Worm (Caenorhabditis elegans): ENCODE measurements around the gene F55H2.5.
A peak's percentile ranks its signal among the peaks of the same experiment; 100 is the strongest.

F55H2.5 gene

ce11 chrIII:9488027-9488426 lies 23.2 kb upstream of the F55H2.5 start:
- TF ChIP-seq aha-1 (tag; optimal IDR thresholded peaks at IDR 0.05) (no peak), mab-9 (GFP tag; IDR thresholded peaks at IDR 0.05) (no peak), alr-1 (tag; optimal IDR thresholded peaks at IDR 0.05; ENCODE audit: borderline replicate concordance) (no peak), nhr-77 (tag; optimal IDR thresholded peaks at IDR 0.05) (no peak)

ce11 chrIII:9488431-9488830 lies 22.8 kb upstream of the F55H2.5 start, which contains the start of gene nlp-36:
Gene nlp-36, plus strand, starts transcription at chrIII:9488731.
- TF ChIP-seq ceh-90 (tag; optimal IDR thresholded peaks at IDR 0.05) = no peak
- no peak for TF ChIP-seq egl-13 (tag; optimal IDR thresholded peaks at IDR 0.05)
- no peak for TF ChIP-seq hlh-4 (tag; optimal IDR thresholded peaks at IDR 0.05)
- no peak for TF ChIP-seq C04F5.9 (tag; optimal IDR thresholded peaks at IDR 0.05)
- TF ChIP-seq sox-4 (tag; optimal IDR thresholded peaks at IDR 0.05) = no peak
- no peak for TF ChIP-seq mab-9 (GFP tag; IDR thresholded peaks at IDR 0.05)
- TF ChIP-seq snu-23 (GFP tag; optimal IDR thresholded peaks at IDR 0.05) = no peak

ce11 chrIII:9489798-9490197 lies 21.5 kb upstream of the F55H2.5 start:
- TF ChIP-seq efl-1 (optimal IDR thresholded peaks at IDR 0.05) = no peak
- TF ChIP-seq efl-1 (GFP tag; optimal IDR thresholded peaks at IDR 0.05 in 1 of 2) = peak in 1 of 2 experiments; percentile 91
- TF ChIP-seq rnt-1 (tag; optimal IDR thresholded peaks at IDR 0.05) = no peak

- TF ChIP-seq mab-9 (GFP tag; IDR thresholded peaks at IDR 0.05) = no peak
- TF ChIP-seq aha-1 (tag; optimal IDR thresholded peaks at IDR 0.05) = no peak
- TF ChIP-seq ceh-82 (tag; optimal IDR thresholded peaks at IDR 0.05) = peak in 1 of 3 experiments; percentile 0
- no peak for TF ChIP-seq fkh-8 (tag; optimal IDR thresholded peaks at IDR 0.05)
- TF ChIP-seq C04F5.9 (tag; optimal IDR thresholded peaks at IDR 0.05) = no peak
- no peak for TF ChIP-seq Y116A8C.19 (tag; optimal IDR thresholded peaks at IDR 0.05; ENCODE audit: borderline replicate concordance)
- no peak for TF ChIP-seq fos-1 (tag; optimal IDR thresholded peaks at IDR 0.05)
- TF ChIP-seq efl-3 (GFP tag; optimal IDR thresholded peaks at IDR 0.05) = no peak
- TF ChIP-seq zip-4 (GFP tag; optimal IDR thresholded peaks at IDR 0.05) = peak; percentile 25
- TF ChIP-seq lin-35 (GFP tag; optimal IDR thresholded peaks at IDR 0.05) = peak; percentile 13 to 53
- TF ChIP-seq nhr-71 (tag; optimal IDR thresholded peaks at IDR 0.05) = peak; percentile 11
- no peak for TF ChIP-seq ceh-63 (GFP tag; optimal IDR thresholded peaks at IDR 0.05)
- TF ChIP-seq lsy-2 (tag; optimal IDR thresholded peaks at IDR 0.05) = peak; percentile 14 to 47
- TF ChIP-seq efl-1 (optimal IDR thresholded peaks at IDR 0.05) = peak in 1 of 2 experiments; percentile 52
- TF ChIP-seq efl-1 (GFP tag; optimal IDR thresholded peaks at IDR 0.05 in 1 of 2) = peak; percentile 24 to 95
- no peak for TF ChIP-seq sox-4 (tag; optimal IDR thresholded peaks at IDR 0.05)
- TF ChIP-seq egl-13 (tag; optimal IDR thresholded peaks at IDR 0.05) = no peak
- TF ChIP-seq dpl-1 (GFP tag; optimal IDR thresholded peaks at IDR 0.05) = peak; percentile 10 to 59 (median 48)
- no peak for TF ChIP-seq ztf-4 (tag; optimal IDR thresholded peaks at IDR 0.05)
- TF ChIP-seq nhr-12 (tag; optimal IDR thresholded peaks at IDR 0.05) = no peak
- TF ChIP-seq snu-23 (GFP tag; optimal IDR thresholded peaks at IDR 0.05) = peak; percentile 24
- no peak for TF ChIP-seq lin-13 (GFP tag; optimal IDR thresholded peaks at IDR 0.05)
- TF ChIP-seq ets-5 (GFP tag; IDR thresholded peaks at IDR 0.05) = no peak
- TF ChIP-seq F16B12.6 (tag; optimal IDR thresholded peaks at IDR 0.05) = peak; percentile 86
- TF ChIP-seq nhr-47 (tag; optimal IDR thresholded peaks at IDR 0.05) = peak; percentile 13
- TF ChIP-seq mep-1 (tag; optimal IDR thresholded peaks at IDR 0.05) = no peak
- TF ChIP-seq pqm-1 (tag; optimal IDR thresholded peaks at IDR 0.05) = no peak
- no peak for TF ChIP-seq hpl-2 (GFP tag; optimal IDR thresholded peaks at IDR 0.05)
- no peak for TF ChIP-seq nhr-85 (tag)
- no peak for TF ChIP-seq sup-37 (GFP tag; optimal IDR thresholded peaks at IDR 0.05)
Observed at ce11 chrIII:9490783-9491547, 20.3 kb upstream of the F55H2.5 start, which contains the start of the genes dars-1 and ctr-9. Gene dars-1, minus strand, starts transcription at chrIII:9491215. Gene ctr-9, plus strand, starts transcription at chrIII:9491396.
